Fruit fly (Drosophila melanogaster) whole organism, embryonic: ENCODE measurements around the gene CG32192.

Experiments
- Asciz ChIP-seq: fragments of 200-800 bp; sonication (Bioruptor generic); optimal IDR thresholded peaks from 2 replicates; lab custom pipeline; 2017; ENCODE audit warnings: missing biosample characterization, mild to moderate bottlenecking, missing genetic modification characterization, missing genetic modification reagents
- BEAF-32 ChIP-seq: fragments of 200-800 bp; sonication (Bioruptor generic); optimal IDR thresholded peaks from 3 replicates; lab custom pipeline; 2017; ENCODE audit warnings: missing biosample characterization, missing genetic modification characterization, mild to moderate bottlenecking, moderate library complexity, missing genetic modification reagents
- BtbVII ChIP-seq: fragments of 200-800 bp; sonication (Bioruptor generic); optimal IDR thresholded peaks from 3 replicates; lab custom pipeline; 2017; ENCODE audit warnings: missing biosample characterization, mild to moderate bottlenecking, missing genetic modification characterization
- C15 ChIP-seq: fragments of 200-800 bp; sonication (Bioruptor generic); IDR thresholded peaks from 3 replicates; pipeline ENCODE4 v1.3.6; 2022; ENCODE audit warnings: missing biosample characterization, missing genetic modification characterization
- CG10147 ChIP-seq: fragments of 200-800 bp; sonication (Bioruptor generic); optimal IDR thresholded peaks from 2 replicates; lab custom pipeline; 2019; ENCODE audit warnings: missing biosample characterization, mild to moderate bottlenecking, missing genetic modification characterization, moderate library complexity
- CG10267 ChIP-seq: fragments of 200-800 bp; sonication (Bioruptor generic); optimal IDR thresholded peaks from 2 replicates; lab custom pipeline; 2018; ENCODE audit warnings: missing biosample characterization, mild to moderate bottlenecking, missing genetic modification characterization, moderate library complexity
- CG10274 ChIP-seq: fragments of 200-800 bp; sonication (Bioruptor generic); optimal IDR thresholded peaks from 3 replicates; lab custom pipeline; 2017; ENCODE audit warnings: missing biosample characterization, mild to moderate bottlenecking, missing genetic modification characterization
- CG10321 ChIP-seq: fragments of 200-800 bp; sonication (Bioruptor generic); IDR thresholded peaks from 2 replicates; pipeline ENCODE4 v1.3.6; 2022; ENCODE audit warnings: missing biosample characterization, missing genetic modification characterization
- CG11695 ChIP-seq: fragments of 200-800 bp; sonication (Bioruptor generic); IDR thresholded peaks from 3 replicates; pipeline ENCODE4 v1.3.6; 2022; ENCODE audit warnings: missing biosample characterization, missing genetic modification characterization
- CG13287 ChIP-seq: fragments of 200-800 bp; sonication (Bioruptor generic); IDR thresholded peaks from 2 replicates; pipeline ENCODE4 v1.3.6; 2022; ENCODE audit warnings: missing biosample characterization, missing genetic modification characterization; ENCODE audit not compliant: partially characterized antibody
- CG13894 ChIP-seq: fragments of 200-800 bp; sonication (Bioruptor generic); optimal IDR thresholded peaks from 3 replicates; lab custom pipeline; 2018; ENCODE audit warnings: missing biosample characterization, mild to moderate bottlenecking, missing genetic modification characterization, moderate library complexity
- CG14014 ChIP-seq: fragments of 200-800 bp; sonication (Bioruptor generic); IDR thresholded peaks from 2 replicates; pipeline ENCODE4 v1.3.6; 2022; ENCODE audit warnings: missing biosample characterization, missing genetic modification characterization
- CG33557 ChIP-seq: fragments of 200-800 bp; sonication (Bioruptor generic); optimal IDR thresholded peaks from 2 replicates; lab custom pipeline; 2019; ENCODE audit warnings: missing biosample characterization, mild to moderate bottlenecking, missing genetic modification characterization, moderate library complexity
- CG3407 ChIP-seq: fragments of 200-800 bp; sonication (Bioruptor generic); optimal IDR thresholded peaks from 2 replicates; lab custom pipeline; 2018; ENCODE audit warnings: missing biosample characterization, mild to moderate bottlenecking, missing genetic modification characterization
- CG5245 ChIP-seq: fragments of 200-800 bp; sonication (Bioruptor generic); optimal IDR thresholded peaks from 3 replicates; lab custom pipeline; 2016; ENCODE audit warnings: missing biosample characterization, missing genetic modification characterization
- CG7556 ChIP-seq: fragments of 200-800 bp; sonication (Bioruptor generic); optimal IDR thresholded peaks from 2 replicates; lab custom pipeline; 2017; ENCODE audit warnings: missing biosample characterization, mild to moderate bottlenecking, missing genetic modification characterization
- D ChIP-seq, 2 experiments: fragments of 200-800 bp in 1 of 2; fragments of >200 bp in 1 of 2; sonication (Bioruptor generic) in 1 of 2; optimal IDR thresholded peaks; 2 replicates in 1 of 2; 3 replicates in 1 of 2; lab custom pipeline; 2017; ENCODE audit warnings: mild to moderate bottlenecking in 1 of 2, missing biosample characterization in 1 of 2, missing genetic modification characterization in 1 of 2, missing genetic modification reagents in 1 of 2
- D19A ChIP-seq: fragments of 200-800 bp; optimal IDR thresholded peaks from 3 replicates; lab custom pipeline; 2019; ENCODE audit warnings: missing biosample characterization, mild to moderate bottlenecking, missing genetic modification characterization, moderate library complexity
- Deaf1 ChIP-seq: fragments of 200-800 bp; optimal IDR thresholded peaks from 3 replicates; lab custom pipeline; 2019; ENCODE audit warnings: missing biosample characterization, mild to moderate bottlenecking, missing genetic modification characterization, moderate library complexity
- Fer3 ChIP-seq: fragments of 200-800 bp; sonication (Bioruptor generic); optimal IDR thresholded peaks from 2 replicates; lab custom pipeline; 2018; ENCODE audit warnings: missing biosample characterization, mild to moderate bottlenecking, missing genetic modification characterization, moderate library complexity
- H2.0 ChIP-seq: fragments of 200-800 bp; sonication (Bioruptor generic); IDR thresholded peaks from 2 replicates; pipeline ENCODE4 v1.3.6; 2022; ENCODE audit warnings: missing biosample characterization, missing genetic modification characterization
- Hr78 ChIP-seq, 2 experiments: fragments of 200-800 bp in 1 of 2; fragments of >200 bp in 1 of 2; sonication (Bioruptor generic) in 1 of 2; optimal IDR thresholded peaks; 2 replicates each; lab custom pipeline; 2017 to 2019; ENCODE audit warnings: missing biosample characterization in 2 of 2, missing genetic modification characterization in 2 of 2, mild to moderate bottlenecking in 1 of 2, moderate library complexity in 1 of 2
- Poxn ChIP-seq: fragments of 200-800 bp; sonication (Bioruptor generic); IDR thresholded peaks from 2 replicates; pipeline ENCODE4 v1.3.6; 2022; ENCODE audit warnings: missing biosample characterization, missing genetic modification characterization
- Sox102F ChIP-seq: fragments of 200-800 bp; sonication (Bioruptor generic); optimal IDR thresholded peaks from 2 replicates; lab custom pipeline; 2018; ENCODE audit warnings: missing biosample characterization, mild to moderate bottlenecking, missing genetic modification characterization, moderate library complexity
- Sry-β ChIP-seq: fragments of 200-800 bp; sonication (Bioruptor generic); optimal IDR thresholded peaks from 2 replicates; lab custom pipeline; 2018; ENCODE audit warnings: missing biosample characterization, mild to moderate bottlenecking, missing genetic modification characterization, moderate library complexity
- Trl ChIP-seq, 3 experiments: fragments of >200 bp in 2 of 3; fragments of 200-800 bp in 1 of 3; sonication (Bioruptor generic) in 1 of 3; optimal IDR thresholded peaks; 2 replicates in 1 of 3; 3 replicates in 2 of 3; lab custom pipeline; 2016 to 2017; ENCODE audit warnings: missing biosample characterization in 1 of 3, missing genetic modification characterization in 1 of 3
- ato ChIP-seq: fragments of 200-800 bp; sonication (Bioruptor generic); IDR thresholded peaks from 2 replicates; pipeline ENCODE4 v1.3.6; 2022; ENCODE audit warnings: missing biosample characterization, missing genetic modification characterization; ENCODE audit not compliant: partially characterized antibody
- az2 ChIP-seq: fragments of 200-800 bp; sonication (Bioruptor generic); optimal IDR thresholded peaks from 3 replicates; lab custom pipeline; 2016; ENCODE audit warnings: missing biosample characterization, missing genetic modification characterization
- bcd ChIP-seq: fragments of 200-800 bp; sonication (Bioruptor generic); optimal IDR thresholded peaks from 2 replicates; lab custom pipeline; 2017; ENCODE audit warnings: missing biosample characterization, mild to moderate bottlenecking, missing genetic modification characterization
- bigmax ChIP-seq: fragments of 200-800 bp; sonication (Bioruptor generic); optimal IDR thresholded peaks from 2 replicates; lab custom pipeline; 2018; ENCODE audit warnings: missing biosample characterization, mild to moderate bottlenecking, missing genetic modification characterization
- bsh ChIP-seq, 2 experiments: fragments of 200-800 bp; sonication (Bioruptor generic); optimal IDR thresholded peaks; 2 replicates each; lab custom pipeline; 2017 to 2018; ENCODE audit warnings: mild to moderate bottlenecking in 2 of 2, missing biosample characterization in 2 of 2, missing genetic modification characterization in 2 of 2, moderate library complexity in 1 of 2
- cg ChIP-seq: fragments of 200-800 bp; sonication (Bioruptor generic); optimal IDR thresholded peaks from 3 replicates; lab custom pipeline; 2019; ENCODE audit warnings: missing biosample characterization, mild to moderate bottlenecking, missing genetic modification characterization, moderate library complexity
- chn ChIP-seq: fragments of 200-800 bp; sonication (Bioruptor generic); optimal IDR thresholded peaks from 2 replicates; lab custom pipeline; 2016; ENCODE audit warnings: missing biosample characterization, missing genetic modification characterization
- dimm ChIP-seq: fragments of 200-800 bp; sonication (Bioruptor generic); IDR thresholded peaks from 2 replicates; pipeline ENCODE4 v1.3.6; 2022; ENCODE audit warnings: missing biosample characterization, missing genetic modification characterization
- ewg ChIP-seq: fragments of 200-800 bp; sonication (Bioruptor generic); optimal IDR thresholded peaks from 3 replicates; lab custom pipeline; 2017; ENCODE audit warnings: mild to moderate bottlenecking, missing biosample characterization, missing genetic modification reagents, missing genetic modification characterization
- fd102C ChIP-seq: fragments of 200-800 bp; sonication (Bioruptor generic); optimal IDR thresholded peaks from 2 replicates; lab custom pipeline; 2018; ENCODE audit warnings: missing biosample characterization, mild to moderate bottlenecking, missing genetic modification characterization, moderate library complexity
- gfzf ChIP-seq: fragments of 200-800 bp; sonication (Bioruptor generic); optimal IDR thresholded peaks from 2 replicates; lab custom pipeline; 2016; ENCODE audit warnings: missing biosample characterization, mild to moderate bottlenecking, missing genetic modification characterization, moderate library complexity
- grau ChIP-seq: fragments of 200-800 bp; optimal IDR thresholded peaks from 3 replicates; lab custom pipeline; 2019; ENCODE audit warnings: missing biosample characterization, mild to moderate bottlenecking, missing genetic modification characterization, moderate library complexity
- lola ChIP-seq, 3 experiments: fragments of >200 bp in 2 of 3; fragments of 200-800 bp in 1 of 3; sonication (Bioruptor generic) in 1 of 3; optimal IDR thresholded peaks; 2 replicates each; lab custom pipeline; 2017 to 2019; ENCODE audit warnings: missing biosample characterization in 3 of 3, missing genetic modification characterization in 3 of 3, mild to moderate bottlenecking in 1 of 3, moderate library complexity in 1 of 3
- odd ChIP-seq: fragments of 200-800 bp; sonication (Bioruptor generic); optimal IDR thresholded peaks from 2 replicates; lab custom pipeline; 2017; ENCODE audit warnings: missing biosample characterization, mild to moderate bottlenecking, missing genetic modification characterization
- pfk ChIP-seq: fragments of 200-800 bp; sonication (Bioruptor generic); optimal IDR thresholded peaks from 2 replicates; lab custom pipeline; 2018; ENCODE audit warnings: missing biosample characterization, mild to moderate bottlenecking, missing genetic modification characterization, moderate library complexity
- sens ChIP-seq: fragments of 200-800 bp; sonication (Bioruptor generic); peaks from one replicate; lab custom pipeline; 2016; ENCODE audit warnings: missing biosample characterization, missing genetic modification characterization
- sima ChIP-seq: fragments of 200-800 bp; sonication (Bioruptor generic); optimal IDR thresholded peaks from 2 replicates; lab custom pipeline; 2016; ENCODE audit warnings: missing biosample characterization, missing genetic modification characterization
- tin ChIP-seq: fragments of 200-800 bp; sonication (Bioruptor generic); optimal IDR thresholded peaks from 3 replicates; lab custom pipeline; 2016; ENCODE audit warnings: missing biosample characterization, missing genetic modification characterization
- unpg ChIP-seq: fragments of 200-800 bp; sonication (Bioruptor generic); optimal IDR thresholded peaks from 3 replicates; lab custom pipeline; 2018; ENCODE audit warnings: missing biosample characterization, mild to moderate bottlenecking, missing genetic modification characterization, moderate library complexity
- vnd ChIP-seq: fragments of 200-800 bp; sonication (Bioruptor generic); IDR thresholded peaks from 3 replicates; pipeline ENCODE4 v1.3.6; 2022; ENCODE audit warnings: missing biosample characterization, missing genetic modification characterization; ENCODE audit not compliant: partially characterized antibody

CG32192 gene

DNA sequence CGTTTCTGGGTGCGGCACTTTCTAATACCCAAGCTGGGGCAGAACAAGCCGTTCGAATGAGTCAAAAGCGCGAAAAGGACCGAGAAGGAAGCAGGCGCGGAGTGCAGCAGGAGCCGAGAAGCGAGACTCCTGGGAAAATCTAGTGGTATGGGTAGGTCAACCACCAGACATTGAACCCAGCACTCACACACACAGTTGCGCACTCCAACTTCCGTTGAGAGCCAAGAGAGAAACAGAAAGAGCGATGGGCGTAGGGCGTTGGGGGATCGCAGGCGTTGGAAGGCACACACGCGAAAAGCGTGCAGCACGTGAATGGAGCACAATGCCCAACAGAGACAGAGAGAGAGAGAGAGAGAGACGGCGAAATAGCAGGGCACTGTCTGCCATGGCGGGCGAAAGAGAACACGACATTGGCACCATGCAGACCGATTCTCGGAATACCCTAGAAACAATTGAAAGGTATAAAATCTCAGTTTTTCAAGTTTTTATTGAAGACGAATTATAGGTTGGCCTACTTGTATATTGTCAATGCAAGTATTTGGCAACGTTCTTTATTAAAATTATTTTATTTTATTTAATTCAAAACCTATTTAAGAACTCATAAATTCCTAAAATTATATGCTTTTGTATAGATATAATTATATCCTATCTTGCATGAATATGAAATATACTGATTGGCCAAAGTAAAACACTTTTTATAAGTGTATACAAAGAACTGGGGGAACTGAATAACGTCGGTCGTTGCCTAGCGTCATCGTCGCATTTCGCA lies 37.7 kb downstream of the CG32192 start (continued):
- TF ChIP-seq Asciz (GFP tag; lab: Kevin White, UChicago) (peak; percentile 11), tin (GFP tag; lab: Kevin White, UChicago) (peak; percentile 27), sima (GFP tag; lab: Kevin White, UChicago) (no peak), vnd (GFP tag; lab: Robert Waterston, UW) (no peak), fd102C (GFP tag; lab: Kevin White, UChicago) (no peak), CG33557 (GFP tag; lab: Kevin White, UChicago) (no peak), CG10274 (no peak), Sox102F (GFP tag; lab: Kevin White, UChicago) (peak; percentile 41), D (optimal IDR thresholded peaks at IDR 0.05; lab: Kevin White, UChicago) (no peak), D (GFP tag; optimal IDR thresholded peaks at IDR 0.05; lab: Kevin White, UChicago) (peak; percentile 36), az2 (GFP tag; lab: Kevin White, UChicago) (peak; percentile 26), lola (GFP tag; optimal IDR thresholded peaks at IDR 0.05; lab: Kevin White, UChicago) (peak in 1 of 3 experiments; percentile 49), grau (tag; lab: Kevin White, UChicago) (no peak), odd (no peak), CG7556 (GFP tag; lab: Kevin White, UChicago) (no peak), CG11695 (peak; percentile 65; the same call in 2 of the 3 replicates), CG13287 (no peak), Deaf1 (tag; lab: Kevin White, UChicago) (peak; percentile 18), unpg (GFP tag; lab: Kevin White, UChicago) (peak; percentile 35), pfk (GFP tag; lab: Kevin White, UChicago) (no peak), H2.0 (GFP tag; lab: Robert Waterston, UW) (peak; percentile 32; the same call in 1 of the 2 replicates), dimm (no peak), CG5245 (GFP tag; lab: Kevin White, UChicago) (peak; percentile 4), bcd (GFP tag; lab: Kevin White, UChicago) (peak; percentile 10), Fer3 (tag; lab: Kevin White, UChicago) (no peak), ato (GFP tag; lab: Robert Waterston, UW) (no peak), ewg (GFP tag; lab: Kevin White, UChicago) (peak; percentile 24), BEAF-32 (GFP tag; lab: Kevin White, UChicago) (no peak), CG10147 (GFP tag; lab: Kevin White, UChicago) (peak; percentile 33), sens (GFP tag; lab: Kevin White, UChicago) (peak; percentile 69), Sry-β (no peak), gfzf (GFP tag; lab: Kevin White, UChicago) (no peak), chn (GFP tag; lab: Kevin White, UChicago) (no peak), CG10321 (GFP tag; lab: Robert Waterston, UW) (0 out of 2 replicates have a peak, but pooled peaks have one; percentile 12), BtbVII (GFP tag; lab: Kevin White, UChicago) (peak; percentile 6), bsh (GFP tag; optimal IDR thresholded peaks at IDR 0.05; lab: Kevin White, UChicago) (peak in 1 of 2 experiments; percentile 97), Trl (optimal IDR thresholded peaks at IDR 0.05; lab: Kevin White, UChicago) (peak; percentile 3 to 41), Trl (GFP tag; optimal IDR thresholded peaks at IDR 0.05; lab: Kevin White, UChicago) (no peak), CG13894 (tag; lab: Kevin White, UChicago) (no peak), Poxn (GFP tag; lab: Robert Waterston, UW) (no peak), CG14014 (GFP tag; lab: Robert Waterston, UW) (0 out of 2 replicates have a peak, but pooled peaks have one; percentile 6), bigmax (no peak), CG3407 (GFP tag; lab: Kevin White, UChicago) (peak; percentile 30), Hr78 (GFP tag; optimal IDR thresholded peaks at IDR 0.05; lab: Kevin White, UChicago) (peak in 1 of 2 experiments; percentile 25), C15 (no peak), D19A (peak; percentile 92), CG10267 (tag; lab: Kevin White, UChicago) (peak; percentile 38), cg (GFP tag; lab: Kevin White, UChicago) (peak; percentile 3)
